Fruit fly (Drosophila melanogaster) whole organism, embryonic: ENCODE results near the gene CG6094.

Experiments
- Atf3 ChIP-seq: fragments of 200-800 bp; sonication (Bioruptor generic); optimal IDR thresholded peaks from 3 replicates; lab custom pipeline; 2016; ENCODE audit warnings: missing biosample characterization, missing genetic modification characterization
- Awh ChIP-seq: fragments of 200-800 bp; sonication (Bioruptor generic); IDR thresholded peaks from 2 replicates; pipeline ENCODE4, ENCODE4 v1.3.6; 2022; ENCODE audit warnings: missing biosample characterization, missing genetic modification characterization
- CG11723 ChIP-seq: fragments of 200-800 bp; sonication (Bioruptor generic); optimal IDR thresholded peaks from 2 replicates; lab custom pipeline; 2017; ENCODE audit warnings: missing biosample characterization, mild to moderate bottlenecking, missing genetic modification characterization
- CG1602 ChIP-seq: fragments of 200-800 bp; sonication (Bioruptor generic); optimal IDR thresholded peaks from 3 replicates; lab custom pipeline; 2016; ENCODE audit warnings: missing biosample characterization, missing genetic modification characterization
- CG17186 ChIP-seq: fragments of 200-800 bp; sonication (Bioruptor generic); optimal IDR thresholded peaks from 3 replicates; lab custom pipeline; 2017; ENCODE audit warnings: missing biosample characterization, missing genetic modification reagents, missing genetic modification characterization
- CG17328 ChIP-seq: fragments of 200-800 bp; sonication (Bioruptor generic); IDR thresholded peaks from 2 replicates; pipeline ENCODE4 v1.3.6; 2022; ENCODE audit warnings: missing biosample characterization, missing genetic modification characterization
- CG17802 ChIP-seq: fragments of 200-800 bp; sonication (Bioruptor generic); optimal IDR thresholded peaks from 2 replicates; lab custom pipeline; 2018; ENCODE audit warnings: missing biosample characterization, mild to moderate bottlenecking, missing genetic modification characterization, moderate library complexity
- CG17829 ChIP-seq: fragments of 200-800 bp; optimal IDR thresholded peaks from 2 replicates; lab custom pipeline; 2019; ENCODE audit warnings: missing biosample characterization, mild to moderate bottlenecking, missing genetic modification characterization, moderate library complexity
- CG3065 ChIP-seq: fragments of 200-800 bp; sonication (Bioruptor generic); optimal IDR thresholded peaks from 2 replicates; lab custom pipeline; 2016; ENCODE audit warnings: missing biosample characterization, missing genetic modification characterization
- CG31365 ChIP-seq: fragments of 200-800 bp; sonication (Bioruptor generic); optimal IDR thresholded peaks from 2 replicates; lab custom pipeline; 2018; ENCODE audit warnings: missing biosample characterization, mild to moderate bottlenecking, missing genetic modification characterization
- CG33213 ChIP-seq: fragments of 200-800 bp; sonication (Bioruptor generic); optimal IDR thresholded peaks from 3 replicates; lab custom pipeline; 2016; ENCODE audit warnings: missing biosample characterization, missing genetic modification characterization
- CG34376 ChIP-seq: fragments of 200-800 bp; sonication (Bioruptor generic); optimal IDR thresholded peaks from 2 replicates; lab custom pipeline; 2018; ENCODE audit warnings: missing biosample characterization, mild to moderate bottlenecking, missing genetic modification characterization
- CG34422 ChIP-seq: fragments of 200-800 bp; sonication (Bioruptor generic); IDR thresholded peaks from 3 replicates; pipeline ENCODE4 v1.3.6; 2022; ENCODE audit warnings: missing biosample characterization, missing genetic modification characterization
- CG3726 ChIP-seq: fragments of 200-800 bp; sonication (Bioruptor generic); IDR thresholded peaks from 3 replicates; pipeline ENCODE4, ENCODE4 v1.3.6; 2022; ENCODE audit warnings: missing biosample characterization, missing genetic modification characterization
- CG4854 ChIP-seq: fragments of 200-800 bp; sonication (Bioruptor generic); optimal IDR thresholded peaks from 2 replicates; lab custom pipeline; 2016; ENCODE audit warnings: missing biosample characterization, missing genetic modification characterization, inconsistent platforms
- CG6254 ChIP-seq: fragments of 200-800 bp; sonication (Bioruptor generic); optimal IDR thresholded peaks from 3 replicates; lab custom pipeline; 2017; ENCODE audit warnings: mild to moderate bottlenecking, missing biosample characterization, missing genetic modification reagents, missing genetic modification characterization
- CG6689 ChIP-seq: fragments of 200-800 bp; sonication (Bioruptor generic); IDR thresholded peaks from 2 replicates; pipeline ENCODE4 v1.3.6; 2022; ENCODE audit warnings: missing biosample characterization, missing genetic modification characterization
- CG8089 ChIP-seq: fragments of 200-800 bp; sonication (Bioruptor generic); optimal IDR thresholded peaks from 3 replicates; lab custom pipeline; 2016; ENCODE audit warnings: missing biosample characterization, missing genetic modification characterization
- CG9215 ChIP-seq: fragments of 200-800 bp; sonication (Bioruptor generic); IDR thresholded peaks from 2 replicates; pipeline ENCODE4 v1.3.6; 2022; ENCODE audit warnings: missing biosample characterization, missing genetic modification characterization
- CrebB ChIP-seq: fragments of 200-800 bp; sonication (Bioruptor generic); optimal IDR thresholded peaks from 3 replicates; lab custom pipeline; 2018; ENCODE audit warnings: missing biosample characterization, mild to moderate bottlenecking, missing genetic modification characterization
- Drgx ChIP-seq: fragments of 200-800 bp; sonication (Bioruptor generic); IDR thresholded peaks from 2 replicates; pipeline ENCODE4 v1.3.6; 2022; ENCODE audit warnings: missing biosample characterization, missing genetic modification characterization
- Gug ChIP-seq: fragments of 200-800 bp; sonication (Bioruptor generic); IDR thresholded peaks from 4 replicates; pipeline ENCODE4 v1.3.6; 2022; ENCODE audit warnings: missing biosample characterization, missing genetic modification characterization
- Neu2 ChIP-seq: fragments of 200-800 bp; sonication (Bioruptor generic); optimal IDR thresholded peaks from 3 replicates; lab custom pipeline; 2016; ENCODE audit warnings: missing biosample characterization, missing genetic modification characterization, borderline replicate concordance
- Oli ChIP-seq: fragments of 200-800 bp; sonication (Bioruptor generic); optimal IDR thresholded peaks from 2 replicates; lab custom pipeline; 2018; ENCODE audit warnings: missing biosample characterization, mild to moderate bottlenecking, missing genetic modification characterization, moderate library complexity
- Ssrp ChIP-seq: fragments of 200-800 bp; sonication (Bioruptor generic); optimal IDR thresholded peaks from 2 replicates; lab custom pipeline; 2018; ENCODE audit warnings: missing biosample characterization, mild to moderate bottlenecking, missing genetic modification characterization, moderate library complexity
- YL-1 ChIP-seq: fragments of 200-800 bp; sonication (Bioruptor generic); optimal IDR thresholded peaks from 3 replicates; lab custom pipeline; 2017; ENCODE audit warnings: missing biosample characterization, mild to moderate bottlenecking, missing genetic modification characterization
- ato ChIP-seq: fragments of 200-800 bp; sonication (Bioruptor generic); IDR thresholded peaks from 2 replicates; pipeline ENCODE4 v1.3.6; 2022; ENCODE audit warnings: missing biosample characterization, missing genetic modification characterization; ENCODE audit not compliant: partially characterized antibody
- bab2 ChIP-seq: fragments of 200-800 bp; sonication (Bioruptor generic); optimal IDR thresholded peaks from 2 replicates; lab custom pipeline; 2016; ENCODE audit warnings: missing biosample characterization, missing genetic modification characterization
- caup ChIP-seq: fragments of 200-800 bp; sonication (Bioruptor generic); optimal IDR thresholded peaks from 3 replicates; lab custom pipeline; 2017; ENCODE audit warnings: missing biosample characterization, mild to moderate bottlenecking, missing genetic modification characterization, moderate library complexity; ENCODE audit not compliant: severe bottlenecking
- dati ChIP-seq: fragments of 200-800 bp; sonication (Bioruptor generic); IDR thresholded peaks from 2 replicates; pipeline ENCODE4 v1.3.6; 2022; ENCODE audit warnings: missing biosample characterization, missing genetic modification characterization
- dysf ChIP-seq: fragments of 200-800 bp; sonication (Bioruptor generic); IDR thresholded peaks from 3 replicates; pipeline ENCODE4 v1.3.6; 2022; ENCODE audit warnings: missing biosample characterization, missing genetic modification characterization
- en ChIP-seq: fragments of 200-800 bp; sonication (Bioruptor generic); optimal IDR thresholded peaks from 2 replicates; lab custom pipeline; 2016; ENCODE audit warnings: missing biosample characterization, missing genetic modification characterization
- eve ChIP-seq, 2 experiments: fragments of >200 bp; optimal IDR thresholded peaks; 2 replicates each; lab custom pipeline; 2017; ENCODE audit warnings: missing biosample characterization in 2 of 2, missing genetic modification characterization in 2 of 2
- fru ChIP-seq: fragments of >200 bp; optimal IDR thresholded peaks from 2 replicates; lab custom pipeline; 2017
- gsb-n ChIP-seq: fragments of 200-800 bp; sonication (Bioruptor generic); optimal IDR thresholded peaks from 3 replicates; lab custom pipeline; 2018; ENCODE audit warnings: missing biosample characterization, mild to moderate bottlenecking, missing genetic modification characterization
- gt ChIP-seq: fragments of 200-800 bp; sonication (Bioruptor generic); IDR thresholded peaks from 2 replicates; pipeline ENCODE4 v1.3.6; 2022; ENCODE audit warnings: missing biosample characterization, missing genetic modification characterization
- jing ChIP-seq: fragments of 200-800 bp; sonication (Bioruptor generic); optimal IDR thresholded peaks from 2 replicates; lab custom pipeline; 2018; ENCODE audit warnings: missing biosample characterization, mild to moderate bottlenecking, missing genetic modification characterization
- kah ChIP-seq: fragments of 200-800 bp; sonication (Bioruptor generic); optimal IDR thresholded peaks from 2 replicates; lab custom pipeline; 2018; ENCODE audit warnings: missing biosample characterization, mild to moderate bottlenecking, missing genetic modification characterization
- pita ChIP-seq: fragments of 200-800 bp; sonication (Bioruptor generic); optimal IDR thresholded peaks from 2 replicates; lab custom pipeline; 2017; ENCODE audit warnings: missing biosample characterization, mild to moderate bottlenecking, missing genetic modification characterization
- psq ChIP-seq: fragments of 200-800 bp; sonication (Bioruptor generic); optimal IDR thresholded peaks from 2 replicates; lab custom pipeline; 2017; ENCODE audit warnings: missing biosample characterization, missing genetic modification characterization
- pum ChIP-seq: fragments of 200-800 bp; sonication (Bioruptor generic); optimal IDR thresholded peaks from 2 replicates; lab custom pipeline; 2016; ENCODE audit warnings: missing biosample characterization, missing genetic modification characterization
- repo ChIP-seq: fragments of 200-800 bp; sonication (Bioruptor generic); optimal IDR thresholded peaks from 2 replicates; lab custom pipeline; 2016; ENCODE audit warnings: missing biosample characterization, missing genetic modification characterization
- sens-2 ChIP-seq: fragments of 200-800 bp; sonication (Bioruptor generic); IDR thresholded peaks from 2 replicates; pipeline ENCODE4 v1.3.6; 2022; ENCODE audit warnings: missing biosample characterization, missing genetic modification characterization
- slp2 ChIP-seq: fragments of 200-800 bp; sonication (Bioruptor generic); optimal IDR thresholded peaks from 2 replicates; lab custom pipeline; 2016; ENCODE audit warnings: missing biosample characterization, missing genetic modification characterization
- sob ChIP-seq: fragments of 200-800 bp; sonication (Bioruptor generic); IDR thresholded peaks from 2 replicates; pipeline ENCODE4 v1.3.6; 2022; ENCODE audit warnings: missing biosample characterization, missing genetic modification characterization
- tgo ChIP-seq: fragments of 200-800 bp; sonication (Bioruptor generic); IDR thresholded peaks from 3 replicates; pipeline ENCODE4 v1.3.6; 2022; ENCODE audit warnings: missing biosample characterization, missing genetic modification characterization
- tin ChIP-seq: fragments of 200-800 bp; sonication (Bioruptor generic); optimal IDR thresholded peaks from 3 replicates; lab custom pipeline; 2016; ENCODE audit warnings: missing biosample characterization, missing genetic modification characterization
- wek ChIP-seq: fragments of 200-800 bp; sonication (Bioruptor generic); optimal IDR thresholded peaks from 3 replicates; lab custom pipeline; 2018; ENCODE audit warnings: missing biosample characterization, mild to moderate bottlenecking, missing genetic modification characterization, moderate library complexity
- z ChIP-seq: fragments of 200-800 bp; sonication (Bioruptor generic); IDR thresholded peaks from 3 replicates; pipeline ENCODE4 v1.3.6; 2022; ENCODE audit warnings: missing biosample characterization, missing genetic modification characterization
- zen2 ChIP-seq: fragments of 200-800 bp; sonication (Bioruptor generic); IDR thresholded peaks from 3 replicates; pipeline ENCODE4 v1.3.6; 2022; ENCODE audit warnings: missing biosample characterization, missing genetic modification characterization; ENCODE audit not compliant: partially characterized antibody
- zf30C ChIP-seq: fragments of 200-800 bp; sonication (Bioruptor generic); optimal IDR thresholded peaks from 3 replicates; lab custom pipeline; 2018; ENCODE audit warnings: missing biosample characterization, mild to moderate bottlenecking, missing genetic modification characterization

CG6094 gene

dm6 chr2L:10506557-10507252 lies at the start of gene CG6094, which contains the start of gene Myo31DF (continued):
- peak; percentile 21 for TF ChIP-seq pum
- no peak for TF ChIP-seq tgo
- TF ChIP-seq psq (GFP tag; lab: Kevin White, UChicago): no peak
- TF ChIP-seq dysf (GFP tag; lab: Robert Waterston, UW): 0 out of 3 replicates have a peak, but pooled peaks have one; percentile 28
- TF ChIP-seq CG34422: peak; percentile 81; the same call in 1 of the 3 replicates
- TF ChIP-seq zf30C: no peak
- TF ChIP-seq gt (GFP tag; lab: Robert Waterston, UW): no peak
- TF ChIP-seq z (GFP tag; lab: Robert Waterston, UW): no peak
- TF ChIP-seq zen2 (GFP tag; lab: Robert Waterston, UW): no peak
- no peak for TF ChIP-seq CG6689
- no peak for TF ChIP-seq CG6254 (GFP tag; lab: Kevin White, UChicago)
- no peak for TF ChIP-seq slp2 (GFP tag; lab: Kevin White, UChicago)
- TF ChIP-seq repo (GFP tag; lab: Kevin White, UChicago): no peak
- no peak for TF ChIP-seq CG31365 (tag; lab: Kevin White, UChicago)
- TF ChIP-seq sens-2 (GFP tag; lab: Robert Waterston, UW): 0 out of 2 replicates have a peak, but pooled peaks have one; percentile 13
- no peak for TF ChIP-seq Atf3 (GFP tag; lab: Kevin White, UChicago)
- no peak for TF ChIP-seq Drgx (GFP tag; lab: Robert Waterston, UW)
- peak; percentile 54 for TF ChIP-seq CG34376 (GFP tag; lab: Kevin White, UChicago)
- no peak for TF ChIP-seq CG8089 (GFP tag; lab: Kevin White, UChicago)
- no peak for TF ChIP-seq Ssrp
- TF ChIP-seq CG4854 (GFP tag; lab: Kevin White, UChicago): no peak
- no peak for TF ChIP-seq CG3726 (GFP tag; lab: Robert Waterston, UW)
- no peak for TF ChIP-seq jing (GFP tag; lab: Kevin White, UChicago)
- no peak for TF ChIP-seq gsb-n
- no peak for TF ChIP-seq en (GFP tag; lab: Kevin White, UChicago)
- no peak; the same call in 1 of the 2 replicates for TF ChIP-seq CG9215
- peak; percentile 37 for TF ChIP-seq caup (GFP tag; lab: Kevin White, UChicago)
- peak; percentile 17 for TF ChIP-seq CrebB (tag; lab: Kevin White, UChicago)
- TF ChIP-seq CG17186 (GFP tag; lab: Kevin White, UChicago): peak; percentile 97
- no peak for TF ChIP-seq CG3065 (GFP tag; lab: Kevin White, UChicago)
- TF ChIP-seq CG33213: peak; percentile 60
- no peak for TF ChIP-seq eve (GFP tag; optimal IDR thresholded peaks at IDR 0.05; lab: Kevin White, UChicago)
- no peak for TF ChIP-seq tin (GFP tag; lab: Kevin White, UChicago)
- TF ChIP-seq pita (GFP tag; lab: Kevin White, UChicago): peak; percentile 95
- no peak for TF ChIP-seq dati
- peak; percentile 36 for TF ChIP-seq kah
- peak; percentile 34 for TF ChIP-seq bab2
- TF ChIP-seq CG1602 (GFP tag; lab: Kevin White, UChicago): no peak
- TF ChIP-seq Awh (GFP tag; lab: Robert Waterston, UW): peak; percentile 43; the same call in 1 of the 2 replicates
- peak; percentile 46; the same call in 1 of the 4 replicates for TF ChIP-seq Gug (GFP tag; lab: Robert Waterston, UW)
- TF ChIP-seq CG17802 (tag; lab: Kevin White, UChicago): peak; percentile 86
- TF ChIP-seq CG17328 (GFP tag; lab: Robert Waterston, UW): 0 out of 2 replicates have a peak, but pooled peaks have one; percentile 29
- TF ChIP-seq Neu2 (GFP tag; lab: Kevin White, UChicago): no peak
- no peak for TF ChIP-seq YL-1 (GFP tag; lab: Kevin White, UChicago)
- TF ChIP-seq sob: peak; percentile 46; the same call in 1 of the 2 replicates
- no peak for TF ChIP-seq fru (lab: Kevin White, UChicago)
- peak; percentile 64; the same call in 1 of the 2 replicates for TF ChIP-seq ato
- no peak for TF ChIP-seq Oli (tag; lab: Kevin White, UChicago)
- peak; percentile 45 for TF ChIP-seq CG17829 (tag; lab: Kevin White, UChicago)
- no peak for TF ChIP-seq CG11723 (GFP tag; lab: Kevin White, UChicago)
- TF ChIP-seq wek (GFP tag; lab: Kevin White, UChicago): peak; percentile 19
